Worm (Caenorhabditis elegans): ENCODE results near the gene C55B6.7.
A peak's percentile ranks its signal among the peaks of the same experiment; 100 is the strongest.

Gene C55B6.7

DNA sequence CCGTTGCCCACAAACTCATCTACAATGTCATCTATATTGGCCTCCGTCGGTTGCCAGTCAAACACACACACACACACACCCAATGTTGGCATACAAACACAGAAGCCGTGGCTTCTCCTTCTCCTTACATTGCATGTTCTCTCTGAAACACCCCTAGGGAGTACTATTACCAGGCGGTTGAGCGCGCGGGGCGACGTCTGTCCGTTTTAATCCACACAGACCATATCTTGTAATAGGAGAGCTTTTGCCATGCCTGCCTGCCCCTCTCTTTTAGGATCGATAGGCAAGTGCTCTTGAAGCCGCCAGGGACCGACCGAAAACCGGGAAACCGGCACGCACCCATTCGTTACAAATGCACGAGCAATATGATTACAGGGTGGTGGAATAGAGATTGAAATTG lies 32.7 kb upstream of the C55B6.7 start:
- TF ChIP-seq nhr-12 (tag; optimal IDR thresholded peaks at IDR 0.05) (no peak), ama-1 (optimal IDR thresholded peaks at IDR 0.05) (no peak), fos-1 (tag; optimal IDR thresholded peaks at IDR 0.05) (no peak), aly-2 (tag; optimal IDR thresholded peaks at IDR 0.05) (no peak)

DNA sequence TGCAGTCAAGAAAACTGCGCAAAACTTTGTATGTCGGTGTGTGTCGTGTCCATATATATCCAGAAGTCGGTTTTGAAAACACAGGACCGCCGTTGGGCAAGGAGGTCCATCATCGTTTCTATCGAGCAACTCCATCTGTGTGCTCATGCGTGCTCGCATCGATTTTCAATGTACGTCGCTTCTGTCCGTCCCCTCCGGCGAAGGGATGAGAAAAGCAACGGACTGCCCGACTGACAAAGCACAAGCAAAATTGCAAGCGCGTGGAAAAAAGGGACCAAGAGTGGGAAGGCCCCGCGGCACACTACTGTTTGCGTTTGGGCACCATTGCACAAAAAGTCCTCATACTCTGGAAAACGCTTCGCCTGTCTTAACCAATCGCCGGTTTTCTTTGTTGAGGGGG lies 30.6 kb upstream of the C55B6.7 start:
- TF ChIP-seq unc-55 (GFP tag; optimal IDR thresholded peaks at IDR 0.05) (peak; percentile 30), fos-1 (tag; optimal IDR thresholded peaks at IDR 0.05) (no peak)

- TF ChIP-seq dmd-4 (tag; optimal IDR thresholded peaks at IDR 0.05) = no peak
- no peak for TF ChIP-seq nhr-129 (tag; optimal IDR thresholded peaks at IDR 0.05)
- TF ChIP-seq ZK546.5 (tag; optimal IDR thresholded peaks at IDR 0.05) = no peak
- TF ChIP-seq ama-1 (optimal IDR thresholded peaks at IDR 0.05) = no peak
- no peak for TF ChIP-seq crh-2 (tag; optimal IDR thresholded peaks at IDR 0.05)
- no peak for TF ChIP-seq lin-39 (tag; optimal IDR thresholded peaks at IDR 0.05)
- TF ChIP-seq nhr-21 (tag; optimal IDR thresholded peaks at IDR 0.05) = no peak
- TF ChIP-seq nhr-6 (tag; optimal IDR thresholded peaks at IDR 0.05) = no peak
- no peak for TF ChIP-seq elt-1 (tag; optimal IDR thresholded peaks at IDR 0.05)
- TF ChIP-seq mdl-1 (tag; optimal IDR thresholded peaks at IDR 0.05) = no peak
- TF ChIP-seq zag-1 (tag; optimal IDR thresholded peaks at IDR 0.05) = no peak
- TF ChIP-seq sma-9 (GFP tag; optimal IDR thresholded peaks at IDR 0.05) = no peak
- no peak for TF ChIP-seq sma-9 (tag; optimal IDR thresholded peaks at IDR 0.05)
- no peak for TF ChIP-seq ztf-1 (GFP tag; conservative IDR thresholded peaks at IDR 0.05)
- TF ChIP-seq nhr-11 (tag; optimal IDR thresholded peaks at IDR 0.05) = no peak
- no peak for TF ChIP-seq nhr-77 (tag; optimal IDR thresholded peaks at IDR 0.05)
- no peak for TF ChIP-seq ceh-16 (tag; optimal IDR thresholded peaks at IDR 0.05)
- no peak for TF ChIP-seq blmp-1 (tag; optimal IDR thresholded peaks at IDR 0.05; ENCODE audit: insufficient read depth)
- TF ChIP-seq nhr-237 (tag; optimal IDR thresholded peaks at IDR 0.05) = no peak
- no peak for TF ChIP-seq egl-27 (tag; optimal IDR thresholded peaks at IDR 0.05)
These were observed 28.4 kb upstream of the C55B6.7 start for ce11 chrX:7220209-7220608.

DNA sequence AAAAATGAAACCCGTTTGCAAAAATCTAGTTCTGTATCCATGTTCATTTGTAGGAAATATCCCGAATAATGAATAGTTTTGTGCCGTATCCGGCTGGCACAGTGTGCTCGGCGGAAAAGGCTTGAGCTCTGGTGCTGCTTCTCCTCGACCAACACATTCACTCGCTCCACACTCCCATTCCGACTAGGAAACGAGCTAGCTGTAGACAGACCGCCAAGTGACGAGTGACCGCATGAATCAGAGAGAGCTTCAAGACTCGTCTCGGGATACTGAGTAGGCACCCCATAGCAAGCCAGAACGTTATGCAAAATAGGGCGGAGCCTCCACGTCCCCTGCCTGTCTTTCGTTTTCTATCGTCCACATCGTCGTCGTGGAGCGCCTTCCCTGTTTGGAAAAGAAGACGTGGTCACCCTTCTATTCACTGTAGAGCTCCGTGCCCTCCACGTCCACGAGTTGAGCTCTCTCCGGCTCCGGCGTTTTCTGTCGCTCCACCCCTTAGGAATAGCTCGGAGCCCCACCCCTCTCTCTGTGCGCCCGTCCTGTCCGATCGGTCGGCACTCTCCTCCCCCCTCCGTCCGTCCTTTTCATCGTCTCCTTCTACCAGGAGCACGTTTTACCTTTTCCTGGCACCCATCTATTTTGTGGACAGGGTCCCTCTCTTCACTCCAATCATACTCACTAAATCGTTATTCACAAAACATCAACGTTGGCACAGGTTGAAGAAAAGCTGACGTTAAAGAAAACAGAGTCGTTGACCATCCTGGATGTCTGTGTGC lies 26.1 kb upstream of the C55B6.7 start, which contains the start of gene syd-9:
syd-9 (plus strand) TSS at position 394 of the 776 bp plus-strand sequence.
- TF ChIP-seq ceh-16 (tag; optimal IDR thresholded peaks at IDR 0.05) (no peak), nhr-10 (tag; optimal IDR thresholded peaks at IDR 0.05) (no peak), ztf-1 (GFP tag; conservative IDR thresholded peaks at IDR 0.05) (no peak), nhr-129 (tag; optimal IDR thresholded peaks at IDR 0.05) (peak; percentile 44), crh-2 (tag; optimal IDR thresholded peaks at IDR 0.05) (no peak), lsy-2 (tag; optimal IDR thresholded peaks at IDR 0.05) (no peak), ztf-11 (tag; optimal IDR thresholded peaks at IDR 0.05) (no peak), sma-9 (GFP tag; optimal IDR thresholded peaks at IDR 0.05) (peak; percentile 19), sma-9 (tag; optimal IDR thresholded peaks at IDR 0.05) (no peak), nhr-21 (tag; optimal IDR thresholded peaks at IDR 0.05) (no peak), nhr-12 (tag; optimal IDR thresholded peaks at IDR 0.05) (no peak), nhr-77 (tag; optimal IDR thresholded peaks at IDR 0.05) (no peak), blmp-1 (tag; optimal IDR thresholded peaks at IDR 0.05; ENCODE audit: insufficient read depth) (no peak), ceh-82 (tag; optimal IDR thresholded peaks at IDR 0.05) (no peak), C34F6.9 (tag; optimal IDR thresholded peaks at IDR 0.05) (no peak), lin-39 (tag; optimal IDR thresholded peaks at IDR 0.05) (no peak), aly-2 (tag; optimal IDR thresholded peaks at IDR 0.05) (no peak)

- TF ChIP-seq sma-3 (GFP tag; optimal IDR thresholded peaks at IDR 0.05) = no peak
- no peak for TF ChIP-seq F13H6.1 (tag; optimal IDR thresholded peaks at IDR 0.05)
- TF ChIP-seq ama-1 (optimal IDR thresholded peaks at IDR 0.05) = no peak
- no peak for TF ChIP-seq nhr-23 (tag; optimal IDR thresholded peaks at IDR 0.05)
- TF ChIP-seq ZK546.5 (tag; optimal IDR thresholded peaks at IDR 0.05) = no peak
- TF ChIP-seq mab-5 (tag; optimal IDR thresholded peaks at IDR 0.05) = no peak
- no peak for TF ChIP-seq ceh-82 (tag; optimal IDR thresholded peaks at IDR 0.05)
- no peak for TF ChIP-seq unc-39 (tag; optimal IDR thresholded peaks at IDR 0.05)
- TF ChIP-seq unc-55 (GFP tag; optimal IDR thresholded peaks at IDR 0.05) = no peak
- TF ChIP-seq nhr-10 (tag; optimal IDR thresholded peaks at IDR 0.05) = no peak
- no peak for TF ChIP-seq dmd-4 (tag; optimal IDR thresholded peaks at IDR 0.05)
- TF ChIP-seq mbf-1 (tag; optimal IDR thresholded peaks at IDR 0.05) = no peak
- no peak for TF ChIP-seq nhr-237 (tag; optimal IDR thresholded peaks at IDR 0.05)
- no peak for TF ChIP-seq ztf-11 (tag; optimal IDR thresholded peaks at IDR 0.05)
- TF ChIP-seq Y55F3AM.14 (GFP tag; optimal IDR thresholded peaks at IDR 0.05) = no peak
- TF ChIP-seq ztf-1 (GFP tag; conservative IDR thresholded peaks at IDR 0.05) = no peak
These were observed 19.6 kb upstream of the C55B6.7 start, which contains the start of gene spp-22 for ce11 chrX:7211405-7211804. TSS of gene spp-22 (plus strand) at chrX:7211705.
